Fruit fly (Drosophila melanogaster): ENCODE results near the gene CG9168.
A peak's percentile ranks its signal among the peaks of the same experiment; 100 is the strongest.

Gene CG9168

DNA sequence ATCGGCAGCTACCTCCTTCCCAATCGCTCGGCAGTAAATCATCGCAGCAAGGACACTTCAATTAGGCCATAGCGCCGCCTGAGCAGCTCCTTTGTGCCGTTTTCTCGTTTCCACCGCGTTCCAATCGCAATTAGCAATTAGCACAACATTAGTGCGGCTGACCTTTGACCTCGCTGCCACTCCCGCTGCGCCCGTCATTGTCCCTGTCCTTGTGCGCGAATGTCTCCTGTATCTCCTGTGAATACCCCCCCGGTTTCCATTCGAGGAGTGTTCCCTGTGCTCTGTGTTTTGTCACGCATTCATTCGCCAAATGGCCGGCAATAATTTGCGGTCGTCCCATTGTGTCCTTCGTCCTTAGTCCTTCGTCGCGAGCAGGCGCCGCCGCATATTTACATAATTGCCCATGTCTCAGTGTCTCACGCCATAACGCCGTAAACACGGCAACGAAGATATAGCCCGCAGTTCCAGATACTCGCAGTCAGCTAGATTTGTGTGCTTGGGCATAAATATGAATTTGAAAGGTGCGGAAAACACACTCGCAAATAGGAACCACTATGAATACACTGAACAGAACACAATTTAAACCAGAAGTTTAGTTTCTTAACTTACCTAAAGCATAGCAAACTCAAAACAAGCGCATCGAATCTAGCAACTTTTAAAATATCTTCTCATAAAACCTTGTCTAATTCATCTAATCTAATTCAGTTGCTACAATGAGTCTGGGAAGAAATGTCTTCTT, at the start of gene CG9168:
CG9168 (plus strand) TSS at position 689 of the 739 bp plus-strand sequence.
- TF ChIP-seq noc (tag; optimal IDR thresholded peaks at IDR 0.05) = no peak

DNA sequence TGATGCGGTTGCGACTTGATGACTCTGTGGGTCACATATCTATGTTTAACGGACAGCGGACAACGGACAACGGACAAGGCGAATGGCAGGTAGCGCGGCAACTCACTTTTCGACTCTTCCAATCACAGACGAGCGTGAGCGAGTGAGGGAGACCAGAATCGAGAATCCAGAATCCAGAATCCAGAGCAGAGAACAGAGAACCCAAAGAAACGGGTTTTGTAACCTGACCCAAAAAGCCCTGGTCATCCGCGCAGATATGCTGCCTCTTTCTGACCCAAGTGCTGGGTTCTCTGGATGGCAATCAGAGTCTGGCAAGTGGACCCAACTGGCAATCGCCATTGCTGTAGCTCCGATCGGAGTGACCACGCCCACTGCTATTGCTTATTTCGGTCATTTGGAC, 46.5 kb upstream of the CG9168 start:
- no peak for TF ChIP-seq noc (tag; optimal IDR thresholded peaks at IDR 0.05)

DNA sequence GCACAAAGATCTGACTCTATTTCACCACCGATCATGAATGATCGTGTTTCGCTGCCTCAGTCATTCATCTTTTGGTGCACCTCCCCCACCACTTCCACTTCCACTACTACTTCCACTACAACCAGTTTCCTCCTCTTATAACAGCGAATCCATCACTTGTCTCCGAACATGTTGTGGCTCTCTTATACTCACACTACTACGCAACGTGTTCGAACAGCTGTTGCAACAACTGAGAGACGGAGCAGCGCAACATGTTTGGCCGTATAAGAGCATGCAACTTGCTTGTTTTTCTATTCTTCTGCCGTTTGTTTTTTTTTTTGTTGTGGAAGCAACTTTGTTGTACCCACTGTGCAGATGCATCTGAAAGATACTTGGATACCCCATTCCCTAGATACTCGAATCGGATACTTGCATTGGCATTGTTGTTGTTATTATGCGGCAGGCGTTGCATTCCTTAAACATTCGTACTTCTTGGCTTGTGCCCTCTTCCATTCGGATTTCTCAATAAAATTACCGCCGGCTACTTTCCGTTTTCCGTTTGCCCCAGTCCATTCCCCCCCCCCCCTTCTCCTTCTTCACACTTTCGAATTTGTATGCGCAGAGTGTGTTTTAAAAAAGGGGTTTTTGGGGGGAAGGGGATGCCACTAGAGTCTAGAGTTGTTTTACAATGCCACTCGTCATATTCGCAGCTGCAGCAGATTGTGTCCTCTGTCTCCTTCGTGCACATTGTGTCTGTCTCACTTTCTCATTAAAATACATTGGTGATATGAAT, 43.8 kb upstream of the CG9168 start:
- TF ChIP-seq noc (tag; optimal IDR thresholded peaks at IDR 0.05) = no peak

DNA sequence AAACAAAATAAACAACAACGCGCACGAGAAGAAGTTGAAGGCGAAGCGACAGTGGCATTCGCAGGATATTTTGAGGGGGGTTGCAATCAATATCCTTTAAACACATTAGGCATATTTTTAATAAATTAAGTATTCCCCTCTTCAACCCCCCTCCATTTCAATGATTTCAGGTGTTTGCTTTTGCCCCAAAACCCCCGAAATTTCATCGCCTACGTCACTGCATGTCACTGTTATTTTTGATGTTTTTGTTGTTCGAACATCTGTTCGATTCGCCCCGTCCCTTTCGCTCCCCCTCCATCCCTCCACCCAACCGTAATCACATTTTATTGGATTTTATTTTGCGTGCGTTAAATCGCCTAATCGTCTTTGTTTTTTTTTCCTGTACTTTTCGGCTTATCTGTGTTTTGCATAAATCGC, 42.6 kb upstream of the CG9168 start:
- peak; percentile 37 for TF ChIP-seq noc (tag; optimal IDR thresholded peaks at IDR 0.05)

DNA sequence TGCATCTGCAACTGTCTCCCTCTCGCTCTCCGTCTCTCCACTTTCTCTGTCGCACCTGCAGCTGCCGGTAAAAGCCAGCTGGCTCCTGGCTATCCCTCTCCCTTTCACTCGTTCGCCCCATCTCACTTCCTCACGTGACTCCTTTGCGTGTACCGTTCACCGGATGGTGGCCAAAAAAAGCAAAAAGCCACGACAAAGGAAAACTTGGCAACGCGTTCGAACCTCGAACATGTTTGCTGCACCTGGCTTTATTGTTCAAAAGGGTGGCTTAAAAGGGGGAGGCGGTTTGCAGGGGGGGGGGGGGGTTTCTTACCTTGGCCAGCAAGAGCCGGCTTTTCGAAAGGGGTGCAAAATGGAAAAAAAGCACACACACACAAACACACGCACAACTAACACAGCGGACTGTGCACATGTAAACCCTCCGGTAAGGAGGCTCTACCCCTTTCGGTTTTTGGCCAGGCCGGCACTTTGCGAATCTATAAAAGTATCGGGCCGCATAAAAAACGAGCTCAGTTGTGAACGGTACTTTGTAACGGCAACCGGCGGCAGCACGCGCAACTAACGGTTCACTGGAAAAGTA, 40.7 kb upstream of the CG9168 start, which contains the start of gene ru:
ru (plus strand) TSS at position 530 of the 580 bp plus-strand sequence.
- TF ChIP-seq noc (tag; optimal IDR thresholded peaks at IDR 0.05) = no peak

DNA sequence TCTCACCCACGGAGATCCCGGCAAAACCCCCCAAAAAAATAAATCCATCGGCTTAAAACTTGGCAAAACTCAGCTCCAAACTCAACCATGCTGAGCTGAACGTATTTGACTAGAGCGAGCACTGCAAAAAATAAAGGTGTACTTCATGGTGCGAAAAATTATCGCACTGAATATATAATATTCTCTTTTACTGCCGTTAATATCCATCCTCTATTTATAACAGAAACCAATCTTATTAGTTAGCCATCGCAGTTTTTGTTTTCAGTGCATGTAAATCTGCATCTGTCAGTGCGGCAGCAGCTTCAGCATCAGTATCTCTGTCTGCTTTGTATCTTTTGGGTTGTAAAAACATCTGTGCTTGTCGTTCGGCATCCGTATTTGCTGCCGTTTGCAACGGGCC, 39.9 kb upstream of the CG9168 start:
- no peak for TF ChIP-seq noc (tag; optimal IDR thresholded peaks at IDR 0.05)

DNA sequence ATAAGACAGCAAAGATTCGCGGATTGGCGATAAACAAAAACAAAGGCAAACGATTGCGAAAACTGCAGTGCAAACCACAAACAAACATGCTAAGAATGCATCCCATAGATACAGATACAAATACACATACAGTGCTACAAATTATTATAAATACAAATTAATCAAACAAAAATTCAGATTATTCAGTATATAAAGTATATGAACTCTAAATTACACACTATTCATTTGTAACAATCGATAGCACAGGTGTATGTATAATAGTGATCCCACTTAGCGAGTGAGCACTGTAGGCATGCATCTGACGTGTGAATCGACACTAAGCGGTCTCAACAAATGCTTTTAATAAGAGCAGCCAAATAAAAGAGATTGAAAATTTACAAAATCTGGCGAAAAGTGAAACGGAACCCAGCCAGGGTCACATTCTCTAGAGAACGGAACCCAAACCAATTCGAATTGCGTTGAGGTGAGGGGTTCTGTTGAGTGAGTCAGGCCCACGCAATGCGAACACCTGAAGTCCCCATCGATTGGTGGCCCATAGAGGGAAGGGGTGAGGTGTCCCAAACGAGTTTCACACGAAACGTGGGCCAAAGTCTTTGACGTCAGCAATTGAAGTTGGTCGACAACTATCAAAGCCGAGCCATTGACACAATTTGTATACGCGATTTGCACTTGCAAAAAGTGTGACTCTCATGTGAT, 36.3 kb upstream of the CG9168 start:
- TF ChIP-seq noc (tag; optimal IDR thresholded peaks at IDR 0.05) = no peak

DNA sequence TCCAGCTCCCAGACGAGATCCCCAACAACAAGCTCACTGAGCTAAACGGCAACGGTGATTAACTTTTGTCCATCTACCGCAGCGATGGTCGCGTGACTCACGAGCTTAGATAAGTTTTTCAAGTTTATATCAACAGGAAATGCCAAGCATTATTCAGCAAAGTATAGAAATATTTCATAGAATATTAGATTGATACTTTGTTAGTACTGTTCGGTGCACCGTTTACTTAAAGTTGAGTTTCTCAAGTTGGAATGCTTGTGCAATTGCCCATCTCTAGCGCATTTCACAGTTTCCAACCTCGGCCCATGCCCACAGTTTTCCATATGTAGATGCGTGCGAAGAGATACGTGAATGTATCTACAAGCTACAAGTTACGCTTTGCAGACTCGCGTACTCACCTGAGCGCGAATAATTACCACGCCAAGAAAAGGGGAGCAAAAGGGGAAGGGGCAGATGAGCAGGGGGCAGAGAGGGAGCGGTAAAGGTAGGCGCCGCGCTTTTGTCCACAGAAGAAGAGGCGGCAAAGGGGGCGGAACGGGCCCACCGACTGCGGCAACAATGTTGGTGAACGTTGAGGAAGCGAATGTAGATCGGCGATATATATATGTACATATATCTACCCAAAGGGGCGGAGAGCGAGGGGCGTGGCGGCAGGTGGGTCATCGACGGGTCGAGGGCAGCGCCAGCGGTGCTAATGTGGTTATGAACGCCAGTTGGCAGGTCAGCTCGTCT, 34.7 kb upstream of the CG9168 start:
- no peak for TF ChIP-seq noc (tag; optimal IDR thresholded peaks at IDR 0.05)

DNA sequence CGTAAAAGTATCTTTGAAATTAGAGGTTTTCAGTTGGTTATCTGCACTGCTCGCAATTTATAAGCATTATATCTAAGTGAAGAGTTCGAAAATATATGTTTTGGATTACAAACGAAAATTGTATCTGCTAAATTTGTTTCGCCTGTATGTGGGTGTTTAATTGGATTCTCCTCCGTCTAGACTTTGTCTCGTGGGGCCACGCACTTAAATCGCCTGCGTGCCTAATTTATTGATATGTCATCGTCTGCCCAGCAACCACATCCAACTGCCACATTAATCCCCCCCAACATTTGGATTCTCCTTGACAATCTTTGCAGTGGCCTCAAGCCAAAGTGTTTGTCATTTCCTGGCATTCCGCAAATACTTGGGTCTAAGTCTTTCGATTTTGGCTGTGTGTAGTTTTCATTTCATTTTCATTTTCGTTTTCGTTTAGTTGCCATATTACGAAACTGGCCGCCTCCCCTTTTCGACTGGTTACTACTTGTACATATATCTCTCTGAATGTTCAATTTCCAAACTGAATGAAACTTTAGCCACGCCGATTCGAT, 32.7 kb upstream of the CG9168 start:
- TF ChIP-seq noc (tag; optimal IDR thresholded peaks at IDR 0.05) = no peak

DNA sequence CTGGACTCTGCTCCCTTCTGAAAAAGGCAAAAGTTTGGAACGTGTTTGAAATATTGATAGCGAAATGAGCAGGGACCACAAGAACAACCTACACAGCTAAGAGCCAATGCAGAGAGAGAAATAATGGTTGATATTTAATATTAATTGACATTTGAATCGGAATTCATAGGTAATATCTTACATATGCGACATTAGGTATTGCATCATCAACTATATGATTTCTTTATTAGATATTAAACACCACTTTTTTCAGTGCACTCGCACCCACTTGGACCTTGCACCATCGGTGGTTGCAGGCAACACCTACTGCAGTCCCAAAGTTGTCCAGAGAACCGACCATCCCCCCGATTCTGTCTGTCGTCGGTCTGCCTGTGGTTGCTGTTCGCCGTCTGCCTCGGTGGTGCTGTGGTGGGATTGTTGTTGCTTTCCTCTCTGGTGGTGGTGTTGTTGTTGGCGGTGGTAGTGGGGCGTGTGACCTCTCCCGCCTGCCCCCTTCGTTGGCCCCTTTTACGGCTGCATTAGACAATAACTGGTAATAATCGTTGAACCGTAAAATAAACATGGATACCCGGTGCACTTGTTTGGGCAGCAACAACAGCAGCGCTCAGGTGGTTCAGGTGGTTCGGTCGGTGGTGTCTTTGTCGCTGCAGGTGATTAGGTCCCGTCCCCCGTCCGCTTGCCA, 31.9 kb upstream of the CG9168 start:
- TF ChIP-seq noc (tag; optimal IDR thresholded peaks at IDR 0.05) = no peak

DNA sequence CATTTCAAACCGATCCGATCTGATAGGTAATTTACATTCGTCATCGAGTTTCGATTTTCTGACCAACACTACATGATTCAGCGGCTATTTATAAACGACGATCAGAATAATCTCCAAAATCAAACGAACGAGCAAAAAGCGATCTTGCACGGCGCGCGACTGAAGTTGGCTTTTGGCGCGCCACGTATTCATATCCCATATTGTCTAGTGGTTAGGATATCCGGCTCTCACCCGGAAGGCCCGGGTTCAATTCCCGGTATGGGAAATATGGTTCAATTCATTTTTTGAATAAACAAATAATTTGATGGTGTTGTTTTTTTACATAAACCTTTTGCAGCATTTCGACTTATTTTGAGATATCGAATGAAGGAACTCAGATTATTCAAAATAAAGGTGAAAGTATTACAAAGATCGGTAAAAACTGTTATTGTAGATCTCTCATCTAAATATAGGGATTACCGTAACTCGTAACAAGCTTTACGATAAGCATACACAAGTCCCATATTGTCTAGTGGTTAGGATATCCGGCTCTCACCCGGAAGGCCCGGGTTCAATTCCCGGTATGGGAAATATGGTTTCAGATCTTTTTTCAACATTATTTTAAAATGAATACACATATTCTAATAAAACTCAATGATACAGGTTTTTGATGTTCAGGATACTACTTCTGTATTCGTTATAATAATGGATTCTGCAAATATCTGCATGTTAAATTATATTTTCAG, 31.0 kb upstream of the CG9168 start:
- no peak for TF ChIP-seq noc (tag; optimal IDR thresholded peaks at IDR 0.05)

DNA sequence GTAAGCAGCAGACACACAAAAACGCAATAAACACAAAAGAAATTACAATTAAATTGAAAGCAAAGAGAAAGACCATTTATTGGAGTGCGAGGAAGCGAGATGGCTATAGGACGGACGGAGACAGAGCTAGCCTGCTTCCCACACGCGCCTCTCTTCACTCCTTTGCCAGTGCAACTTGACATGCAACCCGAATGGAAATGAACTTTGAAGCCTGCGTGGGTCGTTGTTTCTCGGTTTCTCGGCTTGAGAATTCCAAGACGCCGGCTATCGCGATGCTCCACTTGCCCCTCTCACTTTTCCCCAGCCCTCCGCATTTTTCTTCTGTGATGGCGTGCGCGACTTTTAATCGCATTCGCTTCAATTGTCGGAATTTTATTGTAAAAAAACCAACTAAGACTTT, 29.9 kb upstream of the CG9168 start:
- TF ChIP-seq noc (tag; optimal IDR thresholded peaks at IDR 0.05) = no peak

DNA sequence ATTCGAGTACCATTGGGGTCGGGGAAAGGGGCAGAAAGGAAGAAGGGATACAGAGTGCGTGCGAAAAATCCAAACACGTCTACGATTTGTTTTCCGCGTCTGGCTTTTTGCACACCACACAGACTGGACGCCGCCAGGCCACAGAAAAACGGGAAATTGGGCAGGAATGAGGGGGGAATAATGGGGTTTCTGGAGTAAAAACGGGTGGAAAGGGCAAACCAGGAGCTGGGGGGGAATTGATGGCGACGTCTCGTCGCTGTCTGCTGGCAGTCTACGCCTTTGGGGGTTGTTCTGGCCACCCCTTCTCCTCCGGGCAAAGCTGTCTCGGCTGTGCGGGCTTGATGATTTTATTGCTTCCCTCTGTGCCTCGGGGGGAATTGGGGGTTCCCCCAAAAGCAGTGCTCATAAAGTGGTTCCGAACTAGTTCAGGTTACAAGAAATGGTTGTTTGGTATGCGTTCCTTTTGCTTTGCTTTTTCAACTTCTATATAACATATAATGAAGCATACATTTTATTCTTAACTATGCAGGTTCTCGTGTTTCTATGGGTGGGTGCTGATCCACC, 25.1 kb upstream of the CG9168 start:
- no peak for TF ChIP-seq noc (tag; optimal IDR thresholded peaks at IDR 0.05)

DNA sequence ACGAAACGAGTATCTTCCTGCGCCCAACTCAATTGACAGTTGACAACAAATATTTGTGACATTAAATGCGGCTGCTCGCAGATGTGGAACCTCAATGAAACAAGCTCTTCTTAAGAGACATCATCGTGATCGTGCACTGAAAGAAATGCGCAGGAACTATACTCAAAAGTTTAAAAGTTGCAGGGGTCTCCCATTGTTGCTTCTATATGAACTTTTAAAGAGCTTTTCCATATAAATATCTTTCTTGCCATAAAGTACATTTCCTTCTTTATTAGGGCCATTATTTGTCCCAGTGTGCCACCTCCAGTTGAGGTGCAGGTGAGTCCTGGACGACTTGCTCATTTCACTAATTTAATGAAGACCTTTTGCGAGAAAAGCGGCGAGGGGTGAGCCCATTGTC, 22.8 kb upstream of the CG9168 start:
- TF ChIP-seq noc (tag; optimal IDR thresholded peaks at IDR 0.05) = no peak
